Fruit fly (Drosophila melanogaster) whole organism, pupa: ENCODE data around the gene CG13653.

ENCODE experiments used
- CG10348 ChIP-seq: fragments of 200-800 bp; sonication (Bioruptor generic); IDR thresholded peaks from 2 replicates; pipeline ENCODE4 v1.3.6; 2022; ENCODE audit warnings: missing biosample characterization, missing genetic modification characterization
- CG15710 ChIP-seq: fragments of 200-800 bp; sonication (Bioruptor generic); optimal IDR thresholded peaks from 2 replicates; lab custom pipeline; 2018; ENCODE audit warnings: missing biosample characterization, mild to moderate bottlenecking, missing genetic modification characterization, moderate library complexity
- CG32121 ChIP-seq: fragments of 200-800 bp; sonication (Bioruptor generic); IDR thresholded peaks from 2 replicates; pipeline ENCODE4 v1.3.6; 2022; ENCODE audit warnings: missing biosample characterization, missing genetic modification characterization
- CG4496 ChIP-seq: fragments of 200-800 bp; sonication (Bioruptor generic); IDR thresholded peaks from 3 replicates; pipeline ENCODE4 v1.3.6; 2022; ENCODE audit warnings: missing biosample characterization, missing genetic modification characterization
- CG9948 ChIP-seq: fragments of 200-800 bp; sonication (Bioruptor generic); optimal IDR thresholded peaks from 2 replicates; lab custom pipeline; 2018; ENCODE audit warnings: missing biosample characterization, mild to moderate bottlenecking, missing genetic modification characterization, moderate library complexity
- Pif1A ChIP-seq: fragments of 200-800 bp; sonication (Bioruptor generic); optimal IDR thresholded peaks from 3 replicates; lab custom pipeline; 2016; ENCODE audit warnings: missing biosample characterization, missing genetic modification characterization
- Pif1B ChIP-seq: fragments of 200-800 bp; sonication (Bioruptor generic); optimal IDR thresholded peaks from 3 replicates; lab custom pipeline; 2016; ENCODE audit warnings: missing biosample characterization, missing genetic modification characterization
- Snoo ChIP-seq: fragments of 200-800 bp; sonication (Bioruptor generic); optimal IDR thresholded peaks from 3 replicates; lab custom pipeline; 2017; ENCODE audit warnings: missing biosample characterization, mild to moderate bottlenecking, missing genetic modification characterization, inconsistent platforms
- fd96Ca ChIP-seq: fragments of 200-800 bp; sonication (Bioruptor generic); IDR thresholded peaks from 3 replicates; pipeline ENCODE4 v1.3.6; 2022; ENCODE audit warnings: missing biosample characterization, missing genetic modification characterization
- gl ChIP-seq: fragments of 200-800 bp; sonication (Bioruptor generic); optimal IDR thresholded peaks from 2 replicates; lab custom pipeline; 2018; ENCODE audit warnings: missing biosample characterization, mild to moderate bottlenecking, missing genetic modification characterization

dm6 chr3R:25237314-25237713, 42.0 kb downstream of the CG13653 start, which contains the start of gene Jhbp7:
- TF ChIP-seq Snoo (tag; lab: Kevin White, UChicago) (no peak), Pif1A (GFP tag; lab: Kevin White, UChicago) (no peak), gl (tag; lab: Kevin White, UChicago) (no peak), CG4496 (GFP tag; lab: Robert Waterston, UW) (no peak), Pif1B (GFP tag; lab: Kevin White, UChicago) (no peak), CG10348 (GFP tag; lab: Robert Waterston, UW) (no peak), fd96Ca (no peak), CG15710 (tag; lab: Kevin White, UChicago) (no peak), CG9948 (tag; lab: Kevin White, UChicago) (no peak), CG32121 (GFP tag; lab: Robert Waterston, UW) (no peak)
